Worm (Caenorhabditis elegans): Measurements from ENCODE around the gene str-205.
A peak's percentile ranks its signal among the peaks of the same experiment; 100 is the strongest.

str-205 gene

ce11 chrV:4963606-4964005 is 33.9 kb upstream of the str-205 start:
- no peak for TF ChIP-seq daf-12 (tag; optimal IDR thresholded peaks at IDR 0.05)
- TF ChIP-seq fkh-2 (tag; optimal IDR thresholded peaks at IDR 0.05): no peak
- no peak for TF ChIP-seq aly-2 (tag; optimal IDR thresholded peaks at IDR 0.05)
- TF ChIP-seq ama-1 (optimal IDR thresholded peaks at IDR 0.05): no peak
- no peak for TF ChIP-seq mml-1 (tag; optimal IDR thresholded peaks at IDR 0.05)
- TF ChIP-seq ceh-9 (tag; optimal IDR thresholded peaks at IDR 0.05): no peak
- no peak for TF ChIP-seq hmg-11 (tag; optimal IDR thresholded peaks at IDR 0.05)
- no peak for TF ChIP-seq elt-1 (tag; optimal IDR thresholded peaks at IDR 0.05)
- no peak for TF ChIP-seq ceh-28 (tag; optimal IDR thresholded peaks at IDR 0.05)
- no peak for TF ChIP-seq eor-1 (tag; optimal IDR thresholded peaks at IDR 0.05)
- no peak for TF ChIP-seq ceh-82 (tag; optimal IDR thresholded peaks at IDR 0.05)
- no peak for TF ChIP-seq pha-4 (tag; optimal IDR thresholded peaks at IDR 0.05)
- TF ChIP-seq nhr-67 (tag; optimal IDR thresholded peaks at IDR 0.05): no peak
- no peak for TF ChIP-seq fos-1 (tag; optimal IDR thresholded peaks at IDR 0.05)
- TF ChIP-seq tbx-2 (tag; optimal IDR thresholded peaks at IDR 0.05): no peak
- TF ChIP-seq mdl-1 (tag; optimal IDR thresholded peaks at IDR 0.05): no peak
- TF ChIP-seq nhr-23 (tag; optimal IDR thresholded peaks at IDR 0.05): no peak
- no peak for TF ChIP-seq nhr-11 (tag; optimal IDR thresholded peaks at IDR 0.05)

ce11 chrV:4962968-4963367 is 33.2 kb upstream of the str-205 start, which contains the start of gene tam-1:
Gene tam-1 (minus strand): TSS chrV:4963102.
- TF ChIP-seq egl-27 (tag; optimal IDR thresholded peaks at IDR 0.05) (no peak), tbx-2 (tag; optimal IDR thresholded peaks at IDR 0.05) (no peak), hmg-11 (tag; optimal IDR thresholded peaks at IDR 0.05) (peak; percentile 5), lin-39 (tag; optimal IDR thresholded peaks at IDR 0.05) (peak; percentile 11), nhr-28 (tag; optimal IDR thresholded peaks at IDR 0.05) (no peak), pha-4 (tag; optimal IDR thresholded peaks at IDR 0.05) (peak; percentile 32), nhr-25 (tag; optimal IDR thresholded peaks at IDR 0.05) (no peak), egl-5 (tag; optimal IDR thresholded peaks at IDR 0.05) (peak; percentile 75), ztf-11 (tag; optimal IDR thresholded peaks at IDR 0.05) (no peak), snpc-4 (tag; optimal IDR thresholded peaks at IDR 0.05) (no peak), nhr-11 (tag; optimal IDR thresholded peaks at IDR 0.05) (no peak), ceh-9 (tag; optimal IDR thresholded peaks at IDR 0.05) (no peak), zag-1 (tag; optimal IDR thresholded peaks at IDR 0.05) (no peak)

- TF ChIP-seq zag-1 (tag; optimal IDR thresholded peaks at IDR 0.05): no peak
These were observed 30.9 kb upstream of the str-205 start for ce11 chrV:4960686-4961085.

ce11 chrV:4957619-4958018 is 27.9 kb upstream of the str-205 start:
- TF ChIP-seq pha-4 (tag; optimal IDR thresholded peaks at IDR 0.05) (no peak), elt-3 (tag; optimal IDR thresholded peaks at IDR 0.05) (no peak), zag-1 (tag; optimal IDR thresholded peaks at IDR 0.05) (no peak)

ce11 chrV:4956529-4956928 is 26.8 kb upstream of the str-205 start, which contains the start of gene str-208:
Gene str-208 (plus strand): TSS chrV:4956829.
- TF ChIP-seq egl-27 (tag; optimal IDR thresholded peaks at IDR 0.05): no peak
- no peak for TF ChIP-seq elt-2 (tag; optimal IDR thresholded peaks at IDR 0.05)
- TF ChIP-seq elt-3 (tag; optimal IDR thresholded peaks at IDR 0.05): no peak
- no peak for TF ChIP-seq ceh-28 (tag; optimal IDR thresholded peaks at IDR 0.05)
- TF ChIP-seq nhr-43 (tag; optimal IDR thresholded peaks at IDR 0.05; ENCODE audit: poor library complexity, severe bottlenecking): no peak
- TF ChIP-seq nhr-76 (tag; optimal IDR thresholded peaks at IDR 0.05): no peak
- TF ChIP-seq elt-1 (tag; optimal IDR thresholded peaks at IDR 0.05): no peak
- no peak for TF ChIP-seq unc-39 (tag; optimal IDR thresholded peaks at IDR 0.05)
- TF ChIP-seq ZK546.5 (tag; optimal IDR thresholded peaks at IDR 0.05): no peak
- no peak for TF ChIP-seq ztf-4 (tag; optimal IDR thresholded peaks at IDR 0.05)

ce11 chrV:4951434-4951833 is 21.7 kb upstream of the str-205 start, which contains the start of gene str-207:
Gene str-207 (plus strand): TSS chrV:4951734.
- TF ChIP-seq mml-1 (tag; optimal IDR thresholded peaks at IDR 0.05) (no peak), lin-15B (tag; optimal IDR thresholded peaks at IDR 0.05) (no peak), ama-1 (optimal IDR thresholded peaks at IDR 0.05) (no peak), egl-5 (tag; optimal IDR thresholded peaks at IDR 0.05) (no peak), R02D3.7 (tag; optimal IDR thresholded peaks at IDR 0.05) (no peak), elt-1 (tag; optimal IDR thresholded peaks at IDR 0.05) (no peak), nhr-25 (tag; optimal IDR thresholded peaks at IDR 0.05) (no peak), nhr-12 (tag; optimal IDR thresholded peaks at IDR 0.05) (no peak), nfya-1 (tag; optimal IDR thresholded peaks at IDR 0.05; ENCODE audit: insufficient read depth) (no peak), unc-39 (tag; optimal IDR thresholded peaks at IDR 0.05) (no peak), nhr-237 (tag; optimal IDR thresholded peaks at IDR 0.05) (no peak), lsy-12 (tag; optimal IDR thresholded peaks at IDR 0.05) (no peak), fos-1 (tag; optimal IDR thresholded peaks at IDR 0.05) (no peak), snpc-4 (tag; optimal IDR thresholded peaks at IDR 0.05) (no peak), elt-3 (tag; optimal IDR thresholded peaks at IDR 0.05) (no peak), ztf-11 (tag; optimal IDR thresholded peaks at IDR 0.05) (no peak), elt-2 (tag; optimal IDR thresholded peaks at IDR 0.05) (no peak)

All from whole organism, L3 larva.